Fruit fly (Drosophila melanogaster): Measurements from ENCODE around the gene CG6040.

Gene CG6040

DNA sequence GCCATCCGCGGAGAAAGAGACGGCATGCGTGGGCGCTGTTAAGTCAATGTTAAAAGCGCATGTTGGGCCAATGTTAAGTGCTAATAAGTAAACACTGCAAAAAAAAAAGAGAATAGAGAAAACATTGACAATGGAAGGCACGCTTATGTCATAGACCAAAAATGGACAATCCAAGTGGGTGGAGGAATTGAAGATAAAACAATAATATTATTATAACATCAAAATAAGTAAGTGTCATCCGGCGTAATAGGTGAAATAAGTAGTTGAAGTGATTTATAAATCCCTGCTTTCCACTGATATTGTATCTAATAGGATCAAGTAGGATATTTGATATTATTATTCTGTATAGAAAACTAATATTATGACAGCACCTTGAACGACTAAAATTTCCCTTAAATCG, 10.3 kb downstream of the CG6040 start:
- TF ChIP-seq EcR (GFP tag; optimal IDR thresholded peaks at IDR 0.05) (no peak), usp (GFP tag; optimal IDR thresholded peaks at IDR 0.05) (no peak), CG8478 (optimal IDR thresholded peaks at IDR 0.05) (no peak), pan (optimal IDR thresholded peaks at IDR 0.05) (no peak), psq (optimal IDR thresholded peaks at IDR 0.05) (no peak), Dll (optimal IDR thresholded peaks at IDR 0.05) (no peak)

- TF ChIP-seq usp (GFP tag; optimal IDR thresholded peaks at IDR 0.05), result no peak
- no peak for TF ChIP-seq pan (optimal IDR thresholded peaks at IDR 0.05)
- TF ChIP-seq EcR (GFP tag; optimal IDR thresholded peaks at IDR 0.05), result no peak
- no peak for TF ChIP-seq psq (optimal IDR thresholded peaks at IDR 0.05)
- TF ChIP-seq Dll (optimal IDR thresholded peaks at IDR 0.05), result no peak
- no peak for TF ChIP-seq CG8478 (optimal IDR thresholded peaks at IDR 0.05)
These were observed 11.4 kb downstream of the CG6040 start for dm6 chr3R:19108126-19108525.

DNA sequence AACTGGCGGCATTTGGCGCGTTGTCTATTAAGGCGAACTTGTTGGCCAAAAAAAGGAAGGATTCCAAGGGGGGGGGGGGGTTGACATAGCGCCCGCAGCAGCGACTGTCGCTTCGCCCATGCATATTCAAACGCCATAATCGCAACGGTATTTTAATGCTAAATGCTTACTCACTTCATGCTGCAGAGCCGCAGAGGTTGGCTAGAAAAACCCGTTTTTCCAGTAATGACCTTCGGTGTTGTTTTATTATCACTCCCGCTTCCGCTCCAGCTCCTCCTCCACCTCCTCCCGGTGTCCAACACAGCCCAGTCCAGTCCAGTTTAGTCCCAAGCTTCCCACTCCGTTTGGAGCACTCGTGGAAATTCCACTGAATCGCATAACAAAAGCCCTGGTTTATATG, 14.4 kb downstream of the CG6040 start:
- TF ChIP-seq CG8478 (optimal IDR thresholded peaks at IDR 0.05) (no peak), Dll (optimal IDR thresholded peaks at IDR 0.05) (no peak), pan (optimal IDR thresholded peaks at IDR 0.05) (no peak), psq (optimal IDR thresholded peaks at IDR 0.05) (no peak), usp (GFP tag; optimal IDR thresholded peaks at IDR 0.05) (no peak), EcR (GFP tag; optimal IDR thresholded peaks at IDR 0.05) (no peak)

dm6 chr3R:19112372-19112771, 15.6 kb downstream of the CG6040 start:
- TF ChIP-seq Dll (optimal IDR thresholded peaks at IDR 0.05), result no peak
- TF ChIP-seq pan (optimal IDR thresholded peaks at IDR 0.05), result no peak
- TF ChIP-seq psq (optimal IDR thresholded peaks at IDR 0.05), result no peak
- TF ChIP-seq usp (GFP tag; optimal IDR thresholded peaks at IDR 0.05), result no peak
- TF ChIP-seq EcR (GFP tag; optimal IDR thresholded peaks at IDR 0.05), result no peak
- no peak for TF ChIP-seq CG8478 (optimal IDR thresholded peaks at IDR 0.05)

DNA sequence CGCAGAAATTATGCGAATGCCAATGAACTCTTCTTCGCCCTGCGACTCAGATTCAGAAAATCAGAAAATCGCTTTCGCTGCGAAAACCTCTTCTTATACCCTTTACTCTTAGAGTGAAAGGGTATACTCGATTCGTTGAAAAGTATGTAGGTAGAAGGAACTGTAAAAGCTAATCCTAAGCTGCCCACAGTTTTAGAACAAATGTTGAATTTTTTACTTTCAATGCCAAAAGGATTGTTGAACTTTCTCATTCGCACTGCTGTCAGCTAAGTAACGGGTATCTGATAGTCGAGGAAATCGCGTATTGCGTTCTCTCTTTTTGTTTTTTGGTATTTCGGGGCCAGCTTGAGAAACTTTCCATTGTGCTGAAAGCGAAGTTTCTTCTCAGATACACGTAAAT, 17.1 kb downstream of the CG6040 start:
- peak; percentile 52 for TF ChIP-seq pan (optimal IDR thresholded peaks at IDR 0.05)
- no peak for TF ChIP-seq EcR (GFP tag; optimal IDR thresholded peaks at IDR 0.05)
- no peak for TF ChIP-seq Dll (optimal IDR thresholded peaks at IDR 0.05)
- no peak for TF ChIP-seq psq (optimal IDR thresholded peaks at IDR 0.05)

DNA sequence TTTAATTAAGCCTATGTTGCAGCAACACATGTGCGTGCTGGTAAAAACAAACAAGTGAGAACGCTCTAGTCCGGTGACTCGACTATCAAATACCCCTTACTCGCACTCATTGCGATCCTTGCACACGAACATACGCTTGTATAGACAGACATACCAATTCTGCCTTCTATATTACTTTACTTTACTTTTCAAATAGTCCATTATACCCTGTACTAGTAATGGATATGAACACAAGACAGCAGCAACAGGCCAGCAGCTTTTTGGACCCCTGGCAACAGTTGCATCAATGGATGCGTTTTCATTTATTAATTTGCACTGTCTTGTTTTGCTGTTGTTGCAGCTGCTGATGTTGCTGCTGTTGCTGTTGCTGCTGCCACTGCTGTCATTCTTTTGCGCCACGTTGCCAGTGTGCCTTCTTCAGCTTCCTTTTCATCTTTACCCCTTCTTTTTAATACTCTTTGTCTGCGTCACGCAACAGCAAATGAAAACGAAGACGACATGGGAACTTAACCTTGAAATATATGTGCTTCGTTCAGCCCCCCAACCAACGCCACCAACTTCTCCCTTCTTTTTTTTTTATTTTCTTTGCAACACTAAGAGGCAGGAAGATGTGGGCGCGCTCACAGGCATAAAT, 21.9 kb downstream of the CG6040 start:
- TF ChIP-seq usp (GFP tag; optimal IDR thresholded peaks at IDR 0.05) (no peak), pan (optimal IDR thresholded peaks at IDR 0.05) (peak; percentile 83)

dm6 chr3R:19132146-19132833, 35.5 kb downstream of the CG6040 start, which contains the start of gene Cyp12a5:
Gene Cyp12a5, plus strand, starts transcription at chr3R:19132648.
- no peak for TF ChIP-seq Dll (optimal IDR thresholded peaks at IDR 0.05)
- no peak for TF ChIP-seq CG8478 (optimal IDR thresholded peaks at IDR 0.05)
- TF ChIP-seq EcR (GFP tag; optimal IDR thresholded peaks at IDR 0.05), result no peak
- no peak for TF ChIP-seq usp (GFP tag; optimal IDR thresholded peaks at IDR 0.05)
- no peak for TF ChIP-seq psq (optimal IDR thresholded peaks at IDR 0.05)
- TF ChIP-seq pan (optimal IDR thresholded peaks at IDR 0.05), result no peak

dm6 chr3R:19134957-19135356, 38.2 kb downstream of the CG6040 start, which contains the start of gene Cyp12a4:
Gene Cyp12a4, plus strand, starts transcription at chr3R:19135158.
- TF ChIP-seq Dll (optimal IDR thresholded peaks at IDR 0.05) (no peak), EcR (GFP tag; optimal IDR thresholded peaks at IDR 0.05) (no peak), psq (optimal IDR thresholded peaks at IDR 0.05) (no peak), usp (GFP tag; optimal IDR thresholded peaks at IDR 0.05) (no peak), CG8478 (optimal IDR thresholded peaks at IDR 0.05) (no peak), pan (optimal IDR thresholded peaks at IDR 0.05) (no peak)

DNA sequence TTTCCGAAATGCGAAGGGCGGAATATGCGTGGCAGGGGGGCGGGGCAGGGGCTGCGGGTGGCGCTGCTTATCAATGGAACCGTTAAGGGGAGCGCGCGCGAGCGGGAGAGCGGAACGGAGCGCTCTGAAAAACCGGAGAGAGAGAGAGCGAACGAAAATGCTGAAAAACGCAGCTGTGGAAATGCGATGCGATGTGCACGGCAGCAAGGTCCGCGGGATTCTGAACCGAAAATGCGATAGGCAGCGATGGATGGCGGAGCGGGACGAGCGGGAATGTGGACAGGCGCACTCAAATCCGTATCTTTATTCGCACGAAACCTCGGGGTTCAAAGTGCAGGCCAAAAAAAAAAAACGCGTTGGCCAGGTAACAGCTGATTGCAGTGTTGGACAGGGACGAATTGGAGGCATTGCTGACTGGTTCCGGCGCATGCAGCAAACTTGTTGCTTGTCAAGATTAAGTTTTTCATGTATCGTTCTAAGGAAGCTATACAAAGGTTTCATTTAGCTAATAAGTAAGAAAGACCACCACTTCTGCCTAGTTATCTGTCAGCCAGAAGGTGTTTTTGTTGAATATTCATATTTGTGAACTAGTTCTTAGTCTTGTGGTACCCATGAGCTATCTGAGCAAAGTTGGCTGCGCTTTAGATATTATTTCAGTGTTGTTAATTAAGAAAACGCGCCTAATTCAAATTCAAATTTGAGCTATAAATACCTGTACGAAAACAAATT, 50.9 kb downstream of the CG6040 start, which contains the start of gene Ppcs:
Gene Ppcs (minus strand): TSS at position 400 of the 729 bp plus-strand sequence.
- TF ChIP-seq pan (optimal IDR thresholded peaks at IDR 0.05) (no peak), Dll (optimal IDR thresholded peaks at IDR 0.05) (peak; percentile 94)

DNA sequence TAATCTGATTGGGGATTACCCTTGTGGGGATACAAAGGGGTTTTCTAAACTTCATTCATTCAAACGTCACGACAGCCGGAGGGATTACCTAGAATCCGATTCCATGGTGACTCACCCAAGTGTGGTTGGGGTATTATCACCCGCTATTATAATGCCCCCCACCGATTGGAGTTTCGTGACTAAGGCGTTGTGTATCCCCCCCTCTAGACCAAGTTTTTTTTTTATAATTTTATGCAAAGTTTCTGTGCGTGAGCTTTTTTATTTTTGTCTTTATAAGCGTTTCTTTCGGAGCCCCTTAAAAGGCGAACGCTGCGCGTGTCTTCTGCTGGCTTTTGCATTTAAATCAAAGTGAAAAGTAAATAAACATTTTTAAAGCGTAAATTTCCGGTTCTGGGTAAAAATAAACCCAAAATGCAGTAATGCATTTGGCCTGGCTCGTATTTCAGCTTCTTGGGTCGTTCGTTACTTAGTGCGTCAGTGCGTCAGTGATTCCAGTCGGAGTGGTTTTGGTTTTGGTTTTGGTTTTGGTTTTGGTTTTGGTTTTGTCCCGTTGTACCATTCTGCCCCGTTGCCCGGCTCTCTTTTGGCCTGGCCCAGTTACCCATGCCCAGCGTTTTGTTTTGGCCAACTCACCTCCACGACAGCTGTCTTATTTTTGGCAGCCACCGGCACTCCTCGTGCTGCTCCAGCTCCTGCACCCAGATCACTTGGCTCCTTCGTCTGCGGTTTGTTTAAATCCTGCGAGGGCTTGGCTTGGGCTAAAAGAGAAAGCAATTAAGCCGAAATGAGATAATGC, 54.3 kb downstream of the CG6040 start:
- no peak for TF ChIP-seq psq (optimal IDR thresholded peaks at IDR 0.05)

DNA sequence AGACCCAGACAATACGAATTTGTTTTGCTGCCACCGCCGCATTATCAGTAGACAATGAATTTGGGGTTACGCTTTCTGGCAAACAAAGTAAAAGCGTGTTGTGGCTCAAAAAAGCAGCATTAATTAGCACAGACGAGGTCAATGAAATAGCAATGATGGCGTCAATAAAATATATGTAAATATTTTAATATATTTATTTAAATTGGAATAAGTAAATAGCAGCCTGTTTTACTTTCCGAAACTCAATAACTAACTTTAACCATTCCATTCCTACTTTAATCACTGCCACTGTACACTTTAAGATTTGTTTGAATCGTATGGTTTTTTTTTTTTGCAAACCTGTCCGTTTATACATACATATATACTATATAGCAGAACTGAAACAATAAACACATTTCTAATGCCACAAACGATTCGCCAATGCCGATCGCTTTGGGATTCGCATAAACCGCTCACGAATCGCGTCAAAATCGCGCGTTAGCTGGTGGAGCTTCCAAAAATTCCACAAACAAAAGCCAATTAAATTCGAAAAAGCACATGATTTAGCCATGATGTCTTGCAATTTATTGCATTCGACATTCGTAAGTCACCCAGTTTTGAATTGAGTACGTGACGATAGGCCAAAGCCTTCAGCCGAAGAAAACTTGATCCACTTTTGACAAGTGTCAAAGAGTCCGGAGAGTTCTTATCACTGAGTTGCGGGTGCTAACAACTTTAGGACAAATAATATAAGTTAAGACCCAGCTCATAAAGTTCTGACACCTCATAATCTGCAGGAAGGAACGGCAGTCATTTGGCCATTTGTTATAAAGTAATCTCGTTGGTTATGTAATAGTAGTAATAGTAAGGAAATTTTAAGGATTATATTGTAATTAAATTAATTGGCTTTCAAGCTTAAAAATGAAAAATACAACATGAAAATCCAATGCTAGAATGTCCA, 55.4 kb downstream of the CG6040 start:
- TF ChIP-seq CG8478 (optimal IDR thresholded peaks at IDR 0.05) (no peak), EcR (GFP tag; optimal IDR thresholded peaks at IDR 0.05) (no peak), psq (optimal IDR thresholded peaks at IDR 0.05) (no peak), usp (GFP tag; optimal IDR thresholded peaks at IDR 0.05) (no peak), pan (optimal IDR thresholded peaks at IDR 0.05) (no peak), Dll (optimal IDR thresholded peaks at IDR 0.05) (no peak)

Measured in whole organism.